Worm (Caenorhabditis elegans): ENCODE measurements around the gene C39B10.1.

The C39B10.1 gene

DNA sequence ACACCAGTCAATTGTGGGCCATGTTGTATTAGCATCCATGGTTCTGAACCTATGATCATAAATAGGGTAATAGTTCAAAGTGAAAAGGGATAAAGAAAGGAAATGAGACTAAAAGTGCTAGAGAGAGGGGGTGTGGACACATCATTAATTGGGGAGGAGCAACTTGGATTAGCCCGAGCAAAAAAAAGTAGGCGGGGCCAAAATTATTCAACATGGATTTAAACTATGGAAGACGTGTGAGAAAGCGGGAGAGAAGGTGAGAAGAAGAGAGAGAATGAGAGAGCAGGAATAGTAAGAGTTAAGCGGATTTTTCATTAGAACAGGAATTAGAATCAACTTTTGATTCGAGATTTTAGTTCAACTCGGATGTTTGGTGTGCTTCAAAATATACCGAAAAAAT, at the start of gene C39B10.1:
Gene C39B10.1 (minus strand): TSS at position 101 of the 400 bp plus-strand sequence.
- TF ChIP-seq ceh-39 (tag; optimal IDR thresholded peaks at IDR 0.05) (no peak), pha-4 (tag; optimal IDR thresholded peaks at IDR 0.05) (no peak), M03D4.4 (tag; optimal IDR thresholded peaks at IDR 0.05) (no peak), mls-2 (tag; optimal IDR thresholded peaks at IDR 0.05) (no peak), sptf-1 (tag; optimal IDR thresholded peaks at IDR 0.05) (no peak), lin-13 (tag; optimal IDR thresholded peaks at IDR 0.05) (no peak), lsy-2 (tag; optimal IDR thresholded peaks at IDR 0.05) (no peak), lin-32 (GFP tag; optimal IDR thresholded peaks at IDR 0.05) (no peak), elt-3 (tag; optimal IDR thresholded peaks at IDR 0.05) (no peak), unc-62 (GFP tag; optimal IDR thresholded peaks at IDR 0.05) (no peak), mab-5 (tag; optimal IDR thresholded peaks at IDR 0.05) (no peak), tbx-8 (GFP tag; optimal IDR thresholded peaks at IDR 0.05) (no peak), ceh-83 (GFP tag; optimal IDR thresholded peaks at IDR 0.05) (no peak), nhr-2 (tag; optimal IDR thresholded peaks at IDR 0.05) (no peak), unc-120 (tag; optimal IDR thresholded peaks at IDR 0.05; ENCODE audit: poor library complexity, severe bottlenecking) (no peak), elt-1 (tag; optimal IDR thresholded peaks at IDR 0.05; ENCODE audit: borderline replicate concordance, insufficient read depth) (no peak), nhr-76 (tag; optimal IDR thresholded peaks at IDR 0.05) (no peak), nhr-28 (tag; optimal IDR thresholded peaks at IDR 0.05) (no peak), sem-2 (GFP tag; optimal IDR thresholded peaks at IDR 0.05) (no peak)

DNA sequence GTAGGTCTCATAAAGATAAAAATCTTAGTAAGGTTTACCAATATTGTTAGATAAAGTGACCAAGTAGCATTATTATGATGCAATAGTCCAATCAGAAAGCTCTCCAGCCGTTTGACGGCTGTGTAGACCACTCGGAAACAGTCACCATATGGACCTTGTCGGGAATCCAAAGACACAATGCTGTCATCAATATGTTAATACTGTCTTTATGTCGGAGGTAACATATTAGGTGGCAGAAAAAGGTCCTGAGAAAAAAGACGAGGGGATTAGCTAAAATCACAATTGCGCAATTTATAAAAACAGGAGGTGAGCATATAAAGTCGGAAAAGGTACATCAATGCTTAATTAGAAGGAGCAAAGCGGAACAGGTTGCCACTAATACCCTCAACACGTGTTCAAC, 44.5 kb upstream of the C39B10.1 start:
- TF ChIP-seq nhr-2 (tag; optimal IDR thresholded peaks at IDR 0.05), result peak; percentile 83
- no peak for TF ChIP-seq ceh-83 (GFP tag; optimal IDR thresholded peaks at IDR 0.05)
- no peak for TF ChIP-seq mab-5 (tag; optimal IDR thresholded peaks at IDR 0.05)
- peak; percentile 46 for TF ChIP-seq elt-1 (tag; optimal IDR thresholded peaks at IDR 0.05; ENCODE audit: borderline replicate concordance, insufficient read depth)
- TF ChIP-seq cnd-1 (tag; optimal IDR thresholded peaks at IDR 0.05), result peak; percentile 54
- no peak for TF ChIP-seq pha-4 (tag; optimal IDR thresholded peaks at IDR 0.05)
- TF ChIP-seq mls-2 (tag; optimal IDR thresholded peaks at IDR 0.05), result no peak
- TF ChIP-seq sptf-1 (tag; optimal IDR thresholded peaks at IDR 0.05), result no peak
- no peak for TF ChIP-seq unc-39 (tag; optimal IDR thresholded peaks at IDR 0.05)
- no peak for TF ChIP-seq elt-3 (tag; optimal IDR thresholded peaks at IDR 0.05)
- TF ChIP-seq tbx-8 (GFP tag; optimal IDR thresholded peaks at IDR 0.05), result no peak
- peak; percentile 8 for TF ChIP-seq unc-62 (GFP tag; optimal IDR thresholded peaks at IDR 0.05)
- no peak for TF ChIP-seq lin-32 (GFP tag; optimal IDR thresholded peaks at IDR 0.05)
- TF ChIP-seq hlh-1 (tag; optimal IDR thresholded peaks at IDR 0.05), result no peak
- TF ChIP-seq nhr-28 (tag; optimal IDR thresholded peaks at IDR 0.05), result no peak
- TF ChIP-seq drap-1 (GFP tag; optimal IDR thresholded peaks at IDR 0.05), result no peak
- no peak for TF ChIP-seq snpc-4 (tag; optimal IDR thresholded peaks at IDR 0.05)
- no peak for TF ChIP-seq lin-13 (tag; optimal IDR thresholded peaks at IDR 0.05)
- TF ChIP-seq lsy-2 (tag; optimal IDR thresholded peaks at IDR 0.05), result no peak
- TF ChIP-seq zip-8 (tag; optimal IDR thresholded peaks at IDR 0.05), result peak; percentile 39
- TF ChIP-seq ham-2 (GFP tag; optimal IDR thresholded peaks at IDR 0.05), result no peak
- no peak for TF ChIP-seq blmp-1 (tag; optimal IDR thresholded peaks at IDR 0.05)
- no peak for TF ChIP-seq ztf-11 (tag; optimal IDR thresholded peaks at IDR 0.05)
- no peak for TF ChIP-seq M03D4.4 (tag; optimal IDR thresholded peaks at IDR 0.05)
- no peak for TF ChIP-seq unc-120 (tag; optimal IDR thresholded peaks at IDR 0.05; ENCODE audit: poor library complexity, severe bottlenecking)
- no peak for TF ChIP-seq nhr-237 (tag; optimal IDR thresholded peaks at IDR 0.05)
- TF ChIP-seq ceh-39 (tag; optimal IDR thresholded peaks at IDR 0.05), result no peak
- TF ChIP-seq nhr-76 (tag; optimal IDR thresholded peaks at IDR 0.05), result no peak
- TF ChIP-seq sem-2 (GFP tag; optimal IDR thresholded peaks at IDR 0.05), result no peak
- TF ChIP-seq ces-1 (GFP tag; optimal IDR thresholded peaks at IDR 0.05), result no peak
- TF ChIP-seq nhr-12 (tag; optimal IDR thresholded peaks at IDR 0.05), result no peak
- no peak for TF ChIP-seq mep-1 (tag; optimal IDR thresholded peaks at IDR 0.05)
- no peak for TF ChIP-seq flh-1 (GFP tag; optimal IDR thresholded peaks at IDR 0.05)
- TF ChIP-seq ceh-43 (GFP tag; optimal IDR thresholded peaks at IDR 0.05), result no peak
- no peak for TF ChIP-seq bed-3 (GFP tag; optimal IDR thresholded peaks at IDR 0.05)

DNA sequence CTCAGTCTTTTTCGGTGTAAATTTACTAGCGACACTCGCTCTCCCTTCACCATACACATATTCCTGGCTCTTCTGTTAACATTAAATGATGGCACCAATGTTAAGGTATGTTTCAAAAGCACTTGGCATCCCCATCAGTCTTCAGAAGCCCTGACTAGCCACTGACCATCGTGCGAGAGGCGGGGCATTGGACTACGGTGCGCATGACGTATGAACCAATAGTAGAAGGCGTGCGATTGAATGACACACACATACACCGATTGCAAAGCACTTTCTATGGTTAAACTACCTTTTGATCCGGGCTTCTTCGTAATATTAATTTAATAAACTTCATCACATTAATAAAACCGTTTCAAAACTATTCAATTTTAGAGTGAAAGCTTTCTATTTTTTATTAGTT, 41.8 kb upstream of the C39B10.1 start:
- TF ChIP-seq lsy-2 (tag; optimal IDR thresholded peaks at IDR 0.05), result peak; percentile 85
- TF ChIP-seq ceh-43 (GFP tag; optimal IDR thresholded peaks at IDR 0.05), result no peak
- no peak for TF ChIP-seq ztf-11 (tag; optimal IDR thresholded peaks at IDR 0.05)

DNA sequence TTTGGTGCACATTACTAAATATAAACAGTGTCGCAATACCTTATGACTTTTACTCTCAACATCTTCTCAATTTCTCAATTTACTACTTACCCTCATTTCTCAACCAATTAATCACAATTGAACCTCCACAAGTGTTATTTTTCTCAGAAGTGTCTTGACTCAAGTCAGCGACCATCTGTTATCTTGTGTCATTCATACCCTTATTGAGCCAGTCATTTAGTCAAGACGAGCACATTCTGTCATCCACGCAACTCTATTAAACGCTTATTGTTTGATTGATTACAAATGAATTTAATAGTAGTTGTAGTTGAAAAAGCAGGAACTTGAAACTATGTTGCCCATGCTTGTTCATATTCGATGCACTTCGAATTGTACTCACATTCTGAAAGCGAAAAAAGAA, 40.0 kb upstream of the C39B10.1 start:
- TF ChIP-seq cnd-1 (tag; optimal IDR thresholded peaks at IDR 0.05), result peak; percentile 74
- no peak for TF ChIP-seq mab-5 (tag; optimal IDR thresholded peaks at IDR 0.05)
- TF ChIP-seq unc-120 (tag; optimal IDR thresholded peaks at IDR 0.05; ENCODE audit: poor library complexity, severe bottlenecking), result no peak
- peak; percentile 15 for TF ChIP-seq ces-1 (GFP tag; optimal IDR thresholded peaks at IDR 0.05)
- TF ChIP-seq nhr-2 (tag; optimal IDR thresholded peaks at IDR 0.05), result peak; percentile 69

Measured in whole organism, mixed stage, embryonic.